Fruit fly (Drosophila melanogaster) whole organism, prepupa: Measurements from ENCODE around the gene mib1.

Experiments
- Blimp-1 ChIP-seq: fragments of 200-800 bp; sonication (Bioruptor generic); optimal IDR thresholded peaks from 3 replicates; lab custom pipeline; 2017; ENCODE audit warnings: missing biosample characterization, missing genetic modification characterization, mild to moderate bottlenecking, moderate library complexity, missing genetic modification reagents
- CG10631 ChIP-seq: fragments of 200-800 bp; sonication (Bioruptor generic); optimal IDR thresholded peaks from 2 replicates; lab custom pipeline; 2016; ENCODE audit warnings: missing biosample characterization, missing genetic modification characterization
- CG10669 ChIP-seq: fragments of 200-800 bp; sonication (Bioruptor generic); optimal IDR thresholded peaks from 3 replicates; lab custom pipeline; 2018; ENCODE audit warnings: missing biosample characterization, mild to moderate bottlenecking, missing genetic modification characterization, moderate library complexity
- CG11294 ChIP-seq: fragments of 200-800 bp; sonication (Bioruptor generic); IDR thresholded peaks from 2 replicates; pipeline ENCODE4 v1.3.6; 2022; ENCODE audit warnings: missing biosample characterization, missing genetic modification characterization
- CG11762 ChIP-seq: fragments of 200-800 bp; sonication (Bioruptor generic); optimal IDR thresholded peaks from 3 replicates; lab custom pipeline; 2016; ENCODE audit warnings: missing biosample characterization, missing genetic modification characterization; ENCODE audit not compliant: insufficient read depth
- CG11902 ChIP-seq: fragments of 200-800 bp; sonication (Bioruptor generic); optimal IDR thresholded peaks from 3 replicates; lab custom pipeline; 2016; ENCODE audit warnings: missing biosample characterization, missing genetic modification characterization
- CG15336 ChIP-seq: fragments of 200-800 bp; sonication (Bioruptor generic); IDR thresholded peaks from 2 replicates; pipeline ENCODE4 v1.3.6; 2022; ENCODE audit warnings: missing biosample characterization, missing genetic modification characterization
- CG1621 ChIP-seq: fragments of 200-800 bp; sonication (Bioruptor generic); optimal IDR thresholded peaks from 3 replicates; lab custom pipeline; 2018; ENCODE audit warnings: missing biosample characterization, mild to moderate bottlenecking, missing genetic modification characterization
- CG16779 ChIP-seq: fragments of 200-800 bp; sonication (Bioruptor generic); optimal IDR thresholded peaks from 3 replicates; lab custom pipeline; 2017; ENCODE audit warnings: missing biosample characterization, mild to moderate bottlenecking, missing genetic modification characterization
- CG3032 ChIP-seq: fragments of 200-800 bp; optimal IDR thresholded peaks from 2 replicates; lab custom pipeline; 2019; ENCODE audit warnings: missing biosample characterization, mild to moderate bottlenecking, missing genetic modification characterization, moderate library complexity
- CG31627 ChIP-seq: fragments of 200-800 bp; sonication (Bioruptor generic); optimal IDR thresholded peaks from 3 replicates; lab custom pipeline; 2016; ENCODE audit warnings: missing biosample characterization, missing genetic modification characterization
- CG32006 ChIP-seq: fragments of 200-800 bp; sonication (Bioruptor generic); optimal IDR thresholded peaks from 3 replicates; lab custom pipeline; 2017; ENCODE audit warnings: missing biosample characterization, mild to moderate bottlenecking, missing genetic modification characterization
- CG34406 ChIP-seq: fragments of 200-800 bp; sonication (Bioruptor generic); optimal IDR thresholded peaks from 3 replicates; lab custom pipeline; 2016; ENCODE audit warnings: missing biosample characterization, missing genetic modification characterization
- CG3919 ChIP-seq: fragments of 200-800 bp; sonication (Bioruptor generic); optimal IDR thresholded peaks from 3 replicates; lab custom pipeline; 2016; ENCODE audit warnings: missing biosample characterization, missing genetic modification characterization
- CG6276 ChIP-seq: fragments of 200-800 bp; sonication (Bioruptor generic); optimal IDR thresholded peaks from 2 replicates; lab custom pipeline; 2017; ENCODE audit warnings: missing biosample characterization, mild to moderate bottlenecking, missing genetic modification characterization
- CG6792 ChIP-seq: fragments of 200-800 bp; sonication (Bioruptor generic); optimal IDR thresholded peaks from 3 replicates; lab custom pipeline; 2016; ENCODE audit warnings: missing biosample characterization, missing genetic modification characterization
- CG6808 ChIP-seq: fragments of 200-800 bp; sonication (Bioruptor generic); optimal IDR thresholded peaks from 3 replicates; lab custom pipeline; 2017; ENCODE audit warnings: missing biosample characterization, missing genetic modification characterization, mild to moderate bottlenecking, moderate library complexity, missing genetic modification reagents
- CG6854 ChIP-seq: fragments of 200-800 bp; sonication (Bioruptor generic); optimal IDR thresholded peaks from 2 replicates; lab custom pipeline; 2017; ENCODE audit warnings: missing biosample characterization, mild to moderate bottlenecking, missing genetic modification characterization
- CG7368 ChIP-seq: fragments of 200-800 bp; sonication (Bioruptor generic); optimal IDR thresholded peaks from 3 replicates; lab custom pipeline; 2016; ENCODE audit warnings: missing biosample characterization, missing genetic modification characterization
- CG8119 ChIP-seq: fragments of 200-800 bp; sonication (Bioruptor generic); IDR thresholded peaks from 3 replicates; pipeline ENCODE4 v1.3.6; 2022; ENCODE audit warnings: missing biosample characterization, missing genetic modification characterization
- CG9139 ChIP-seq: fragments of 200-800 bp; sonication (Bioruptor generic); optimal IDR thresholded peaks from 3 replicates; lab custom pipeline; 2017; ENCODE audit warnings: missing biosample characterization, mild to moderate bottlenecking, missing genetic modification characterization
- Eip75B ChIP-seq: fragments of 200-800 bp; sonication (Bioruptor generic); optimal IDR thresholded peaks from 3 replicates; lab custom pipeline; 2016; ENCODE audit warnings: missing biosample characterization, missing genetic modification characterization
- Eip78C ChIP-seq: fragments of 200-800 bp; sonication (Bioruptor generic); peaks from one replicate; lab custom pipeline; 2016; ENCODE audit warnings: missing biosample characterization, missing genetic modification characterization
- Eip93F ChIP-seq: fragments of 200-800 bp; sonication (Bioruptor generic); optimal IDR thresholded peaks from 2 replicates; lab custom pipeline; 2016; ENCODE audit warnings: missing biosample characterization, mild to moderate bottlenecking, missing genetic modification characterization
- Ets96B ChIP-seq: fragments of 200-800 bp; optimal IDR thresholded peaks from 2 replicates; lab custom pipeline; 2019; ENCODE audit warnings: missing biosample characterization, mild to moderate bottlenecking, missing genetic modification characterization, moderate library complexity
- Hr39 ChIP-seq: fragments of 200-800 bp; sonication (Bioruptor generic); optimal IDR thresholded peaks from 2 replicates; lab custom pipeline; 2016; ENCODE audit warnings: missing biosample characterization, missing genetic modification characterization
- Hr4 ChIP-seq: fragments of 200-800 bp; sonication (Bioruptor generic); optimal IDR thresholded peaks from 3 replicates; lab custom pipeline; 2016; ENCODE audit warnings: missing biosample characterization, missing genetic modification characterization
- Lpt ChIP-seq: fragments of 200-800 bp; sonication (Bioruptor generic); optimal IDR thresholded peaks from 3 replicates; lab custom pipeline; 2016; ENCODE audit warnings: missing biosample characterization, missing genetic modification characterization
- Met ChIP-seq: fragments of 200-800 bp; sonication (Bioruptor generic); optimal IDR thresholded peaks from 3 replicates; lab custom pipeline; 2016; ENCODE audit warnings: missing biosample characterization, missing genetic modification characterization
- OdsH ChIP-seq: fragments of 200-800 bp; sonication (Bioruptor generic); optimal IDR thresholded peaks from 3 replicates; lab custom pipeline; 2016; ENCODE audit warnings: missing biosample characterization, missing genetic modification characterization
- Smox ChIP-seq: fragments of 200-800 bp; sonication (Bioruptor generic); optimal IDR thresholded peaks from 3 replicates; lab custom pipeline; 2016; ENCODE audit warnings: missing biosample characterization, missing genetic modification characterization
- Sox102F ChIP-seq: fragments of 200-800 bp; sonication (Bioruptor generic); optimal IDR thresholded peaks from 2 replicates; lab custom pipeline; 2016; ENCODE audit warnings: missing biosample characterization, mild to moderate bottlenecking, missing genetic modification characterization
- Sox14 ChIP-seq: fragments of 200-800 bp; sonication (Bioruptor generic); optimal IDR thresholded peaks from 3 replicates; lab custom pipeline; 2016; ENCODE audit warnings: missing biosample characterization, missing genetic modification characterization
- Sox15 ChIP-seq: fragments of 200-800 bp; sonication (Bioruptor generic); optimal IDR thresholded peaks from 3 replicates; lab custom pipeline; 2016; ENCODE audit warnings: missing biosample characterization, missing genetic modification characterization
- achi ChIP-seq: fragments of 200-800 bp; sonication (Bioruptor generic); optimal IDR thresholded peaks from 3 replicates; lab custom pipeline; 2016; ENCODE audit warnings: missing biosample characterization, missing genetic modification characterization
- cyc ChIP-seq: fragments of 200-800 bp; sonication (Bioruptor generic); optimal IDR thresholded peaks from 3 replicates; lab custom pipeline; 2016; ENCODE audit warnings: missing biosample characterization, missing genetic modification characterization
- dac ChIP-seq: fragments of 200-800 bp; sonication (Bioruptor generic); optimal IDR thresholded peaks from 2 replicates; lab custom pipeline; 2017; ENCODE audit warnings: missing biosample characterization, mild to moderate bottlenecking, missing genetic modification characterization
- dsx ChIP-seq: fragments of 200-800 bp; optimal IDR thresholded peaks from 3 replicates; lab custom pipeline; 2019; ENCODE audit warnings: missing biosample characterization, mild to moderate bottlenecking, missing genetic modification characterization, moderate library complexity; ENCODE audit not compliant: poor library complexity, severe bottlenecking
- eg ChIP-seq: fragments of 200-800 bp; sonication (Bioruptor generic); IDR thresholded peaks from 3 replicates; pipeline ENCODE4 v1.3.6; 2022; ENCODE audit warnings: missing biosample characterization, missing genetic modification characterization
- fd59A ChIP-seq: fragments of 200-800 bp; sonication (Bioruptor generic); optimal IDR thresholded peaks from 2 replicates; lab custom pipeline; 2017; ENCODE audit warnings: missing biosample characterization, mild to moderate bottlenecking, missing genetic modification characterization, missing genetic modification reagents
- fd85E ChIP-seq: fragments of 200-800 bp; sonication (Bioruptor generic); optimal IDR thresholded peaks from 3 replicates; lab custom pipeline; 2016; ENCODE audit warnings: missing biosample characterization, missing genetic modification characterization
- fkh ChIP-seq: fragments of 200-800 bp; sonication (Bioruptor generic); optimal IDR thresholded peaks from 3 replicates; lab custom pipeline; 2017; ENCODE audit warnings: missing biosample characterization, mild to moderate bottlenecking, missing genetic modification characterization, moderate library complexity
- pdm3 ChIP-seq: fragments of 200-800 bp; sonication (Bioruptor generic); optimal IDR thresholded peaks from 3 replicates; lab custom pipeline; 2016; ENCODE audit warnings: missing biosample characterization, missing genetic modification characterization
- salr ChIP-seq, 2 experiments: fragments of 200-800 bp; sonication (Bioruptor generic); optimal IDR thresholded peaks; 3 replicates each; lab custom pipeline; 2016 to 2018; ENCODE audit warnings: missing biosample characterization in 2 of 2, missing genetic modification characterization in 2 of 2, mild to moderate bottlenecking in 1 of 2
- spab ChIP-seq: fragments of 200-800 bp; sonication (Bioruptor generic); optimal IDR thresholded peaks from 2 replicates; lab custom pipeline; 2017; ENCODE audit warnings: missing biosample characterization, mild to moderate bottlenecking, missing genetic modification characterization, missing genetic modification reagents
- ss ChIP-seq, 2 experiments: fragments of 200-800 bp; sonication (Bioruptor generic); optimal IDR thresholded peaks; 2 replicates in 1 of 2; 3 replicates in 1 of 2; lab custom pipeline; 2017 to 2018; ENCODE audit warnings: mild to moderate bottlenecking in 2 of 2, missing biosample characterization in 2 of 2, missing genetic modification characterization in 2 of 2, moderate library complexity in 1 of 2
- vri ChIP-seq: fragments of 200-800 bp; sonication (Bioruptor generic); optimal IDR thresholded peaks from 3 replicates; lab custom pipeline; 2016; ENCODE audit warnings: missing biosample characterization, mild to moderate bottlenecking, missing genetic modification characterization

Gene mib1

dm6 chr3L:16010176-16010575, 1.4 kb downstream of the mib1 start:
- TF ChIP-seq Blimp-1 (GFP tag; lab: Kevin White, UChicago), result no peak
- no peak for TF ChIP-seq Ets96B (tag; lab: Kevin White, UChicago)
- peak; percentile 11 for TF ChIP-seq fkh (GFP tag; lab: Kevin White, UChicago)
- TF ChIP-seq spab (GFP tag; lab: Kevin White, UChicago), result no peak
- TF ChIP-seq, all 60 proteins: peak for 1

dm6 chr3L:16004401-16005237, 7.0 kb downstream of the mib1 start, which contains the start of the genes hzg and mRpS31:
hzg (minus strand) TSS chr3L:16004736.
mRpS31 (plus strand) TSS chr3L:16005193.
- peak; percentile 66 for TF ChIP-seq CG15336 (GFP tag; lab: Robert Waterston, UW)
- TF ChIP-seq dsx (GFP tag; lab: Kevin White, UChicago), result peak; percentile 46
- TF ChIP-seq Blimp-1 (GFP tag; lab: Kevin White, UChicago), result peak; percentile 28
- no peak for TF ChIP-seq Sox15 (GFP tag; lab: Kevin White, UChicago)
- TF ChIP-seq CG11902 (GFP tag; lab: Kevin White, UChicago), result peak; percentile 14
- TF ChIP-seq eg, result peak; percentile 83
- peak; percentile 93 for TF ChIP-seq CG16779
- peak; percentile 16 for TF ChIP-seq OdsH (GFP tag; lab: Kevin White, UChicago)
- TF ChIP-seq Eip93F (GFP tag; lab: Kevin White, UChicago), result no peak
- peak; percentile 89 for TF ChIP-seq CG6276 (GFP tag; lab: Kevin White, UChicago)
- TF ChIP-seq fd59A (GFP tag; lab: Kevin White, UChicago), result peak; percentile 2
- TF ChIP-seq fd85E (GFP tag; lab: Kevin White, UChicago), result no peak
- TF ChIP-seq CG1621, result peak; percentile 80
- peak; percentile 36 for TF ChIP-seq achi (GFP tag; lab: Kevin White, UChicago)
- peak; percentile 61 for TF ChIP-seq Sox14
- TF ChIP-seq CG11294 (GFP tag; lab: Robert Waterston, UW), result no peak
- peak; percentile 50 to 68 for TF ChIP-seq salr (GFP tag; optimal IDR thresholded peaks at IDR 0.05; lab: Kevin White, UChicago)
- TF ChIP-seq CG8119 (GFP tag; lab: Robert Waterston, UW), result peak; percentile 74; the same call in 2 of the 3 replicates
- TF ChIP-seq CG10631 (GFP tag; lab: Kevin White, UChicago), result peak; percentile 64
- TF ChIP-seq Smox (GFP tag; lab: Kevin White, UChicago), result peak; percentile 47
- TF ChIP-seq dac, result peak; percentile 37
- TF ChIP-seq cyc (GFP tag; lab: Kevin White, UChicago), result peak; percentile 24
- peak; percentile 58 for TF ChIP-seq CG6854
- TF ChIP-seq CG6808, result peak; percentile 75
- peak; percentile 53 for TF ChIP-seq CG10669 (GFP tag; lab: Kevin White, UChicago)
- TF ChIP-seq CG9139 (GFP tag; lab: Kevin White, UChicago), result peak; percentile 75
- peak; percentile 36 for TF ChIP-seq Ets96B (tag; lab: Kevin White, UChicago)
- peak; percentile 65 for TF ChIP-seq Sox102F (GFP tag; lab: Kevin White, UChicago)
- peak; percentile 64 for TF ChIP-seq CG31627 (GFP tag; lab: Kevin White, UChicago)
- peak; percentile 48 for TF ChIP-seq Hr39 (GFP tag; lab: Kevin White, UChicago)
- peak; percentile 48 for TF ChIP-seq Met (GFP tag; lab: Kevin White, UChicago)
- TF ChIP-seq pdm3, result peak; percentile 69
- peak; percentile 3 for TF ChIP-seq CG34406 (GFP tag; lab: Kevin White, UChicago)
- TF ChIP-seq Hr4, result peak; percentile 57
- peak; percentile 70 for TF ChIP-seq vri (GFP tag; lab: Kevin White, UChicago)
- TF ChIP-seq CG3032 (tag; lab: Kevin White, UChicago), result peak; percentile 43
- TF ChIP-seq CG32006 (GFP tag; lab: Kevin White, UChicago), result peak; percentile 49
- peak; percentile 28 for TF ChIP-seq Eip75B (GFP tag; lab: Kevin White, UChicago)
- TF ChIP-seq ss (GFP tag; optimal IDR thresholded peaks at IDR 0.05; lab: Kevin White, UChicago), result peak; percentile 70 to 85
- TF ChIP-seq Eip78C (GFP tag; lab: Kevin White, UChicago), result peak; percentile 89
- TF ChIP-seq CG6792, result peak; percentile 17
- TF ChIP-seq spab (GFP tag; lab: Kevin White, UChicago), result peak; percentile 58
- TF ChIP-seq CG11762 (GFP tag; lab: Kevin White, UChicago), result no peak
- TF ChIP-seq CG3919, result peak; percentile 44
- TF ChIP-seq CG7368 (GFP tag; lab: Kevin White, UChicago), result no peak
- no peak for TF ChIP-seq Lpt
